Fruit fly (Drosophila melanogaster): ENCODE data around the gene CG6059.

Gene CG6059

DNA sequence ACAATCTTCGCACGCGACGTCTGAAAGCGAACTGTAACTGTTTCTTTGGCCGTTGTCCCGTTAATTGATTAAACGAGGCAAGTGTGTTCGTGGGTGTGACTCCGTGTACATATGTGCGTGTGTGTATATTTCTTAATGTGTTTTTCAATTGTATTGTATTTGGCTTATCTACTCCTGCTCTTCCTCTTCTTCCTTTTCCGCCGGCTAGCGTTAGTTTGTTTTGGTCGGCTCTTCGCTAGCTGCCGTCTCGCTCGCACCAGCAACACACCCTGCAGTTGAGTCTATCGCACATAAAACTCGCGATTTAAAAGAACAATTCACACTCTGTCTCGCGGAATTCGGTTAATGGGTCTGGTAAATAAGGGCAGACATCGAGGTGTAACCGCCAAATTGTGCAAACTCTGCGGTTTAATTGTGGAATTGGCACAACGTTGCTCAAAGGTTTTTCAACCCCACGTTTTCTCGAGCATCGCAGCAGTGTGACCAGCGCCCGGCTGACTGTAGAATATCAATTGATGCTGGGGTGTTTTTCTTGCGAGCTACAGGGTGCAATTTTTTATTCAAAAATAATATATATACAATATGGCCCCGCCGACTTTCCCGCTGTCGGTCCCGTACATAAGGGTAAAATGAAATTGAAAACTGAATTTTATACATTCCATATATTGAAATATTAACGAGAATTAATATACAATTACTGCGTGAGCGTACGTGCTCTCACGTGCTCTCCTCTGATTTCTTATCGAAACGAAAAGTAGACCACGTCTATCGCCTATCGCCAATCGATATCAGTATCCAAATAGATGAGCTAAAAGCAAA is 12.5 kb downstream of the CG6059 start, which contains the start of the genes gb and CG5815 (continued):
- TF ChIP-seq da (GFP tag; optimal IDR thresholded peaks at IDR 0.05) (no peak), grau (tag; optimal IDR thresholded peaks at IDR 0.05) (peak; percentile 91), crp (GFP tag; optimal IDR thresholded peaks at IDR 0.05) (peak in 1 of 2 experiments; percentile 66), E2f1 (GFP tag; IDR thresholded peaks at IDR 0.05) (peak; percentile 84), CG18011 (GFP tag; optimal IDR thresholded peaks at IDR 0.05) (peak; percentile 80), Atf6 (GFP tag; IDR thresholded peaks at IDR 0.05) (peak; percentile 93), crol (GFP tag; IDR thresholded peaks at IDR 0.05) (no peak), fd96Cb (tag; optimal IDR thresholded peaks at IDR 0.05) (peak; percentile 89), lmd (GFP tag; IDR thresholded peaks at IDR 0.05) (peak; percentile 91), unc-4 (GFP tag; IDR thresholded peaks at IDR 0.05; ENCODE audit: partially characterized antibody) (peak; percentile 95), CG4404 (GFP tag; IDR thresholded peaks at IDR 0.05) (peak; percentile 85), CG18599 (GFP tag; optimal IDR thresholded peaks at IDR 0.05) (peak; percentile 94), slbo (GFP tag; IDR thresholded peaks at IDR 0.05) (peak; percentile 95), CG16863 (GFP tag; optimal IDR thresholded peaks at IDR 0.05) (peak; percentile 77), exex (tag; optimal IDR thresholded peaks at IDR 0.05) (peak; percentile 61), Sox100B (GFP tag; optimal IDR thresholded peaks at IDR 0.05) (no peak), CG10959 (GFP tag; IDR thresholded peaks at IDR 0.05) (peak; percentile 79), ro (GFP tag; IDR thresholded peaks at IDR 0.05) (peak; percentile 55), CG3065 (GFP tag; optimal IDR thresholded peaks at IDR 0.05) (peak; percentile 67), CG1233 (GFP tag; optimal IDR thresholded peaks at IDR 0.05) (peak; percentile 85), odd (GFP tag; optimal IDR thresholded peaks at IDR 0.05) (peak; percentile 74), twi (tag; optimal IDR thresholded peaks at IDR 0.05) (peak; percentile 79), CG8944 (GFP tag; optimal IDR thresholded peaks at IDR 0.05) (peak; percentile 65), her (GFP tag; optimal IDR thresholded peaks at IDR 0.05) (peak; percentile 15), YL-1 (GFP tag; optimal IDR thresholded peaks at IDR 0.05) (peak; percentile 93), sisA (GFP tag; IDR thresholded peaks at IDR 0.05) (peak; percentile 88), Lim3 (GFP tag; IDR thresholded peaks at IDR 0.05) (peak; percentile 60; the same call in 1 of the 2 replicates), Dll (GFP tag; IDR thresholded peaks at IDR 0.05; ENCODE audit: partially characterized antibody) (peak; percentile 98), yki (optimal IDR thresholded peaks at IDR 0.05) (no peak), Bgb (GFP tag; IDR thresholded peaks at IDR 0.05; ENCODE audit: partially characterized antibody) (peak; percentile 90), aop (GFP tag; IDR thresholded peaks at IDR 0.05) (0 out of 2 replicates have a peak, but pooled peaks have one; percentile 40), Scr (GFP tag; IDR thresholded peaks at IDR 0.05; ENCODE audit: partially characterized antibody) (peak; percentile 96), Taf1 (GFP tag; IDR thresholded peaks at IDR 0.05) (peak; percentile 82), Ptx1 (GFP tag; IDR thresholded peaks at IDR 0.05) (peak; percentile 94), az2 (GFP tag; optimal IDR thresholded peaks at IDR 0.05) (peak; percentile 92), Poxn (GFP tag; IDR thresholded peaks at IDR 0.05) (peak; percentile 77), CG13424 (tag; optimal IDR thresholded peaks at IDR 0.05) (peak; percentile 93), lilli (GFP tag; optimal IDR thresholded peaks at IDR 0.05) (peak; percentile 96), pfk (GFP tag; optimal IDR thresholded peaks at IDR 0.05) (peak; percentile 17), Antp (GFP tag; optimal IDR thresholded peaks at IDR 0.05) (peak; percentile 51), pros (GFP tag; optimal IDR thresholded peaks at IDR 0.05) (no peak), gro (GFP tag; optimal IDR thresholded peaks at IDR 0.05) (peak; percentile 88), CG13287 (GFP tag; IDR thresholded peaks at IDR 0.05; ENCODE audit: partially characterized antibody) (peak; percentile 99), Rfx (GFP tag; IDR thresholded peaks at IDR 0.05) (peak; percentile 96), Lhr (GFP tag; optimal IDR thresholded peaks at IDR 0.05) (peak; percentile 95), CG31365 (tag; optimal IDR thresholded peaks at IDR 0.05) (peak; percentile 17), CG6683 (GFP tag; optimal IDR thresholded peaks at IDR 0.05) (peak; percentile 81), CG5953 (GFP tag; IDR thresholded peaks at IDR 0.05) (peak; percentile 80), CG33213 (GFP tag; optimal IDR thresholded peaks at IDR 0.05) (peak; percentile 88)
